Worm (Caenorhabditis elegans) whole organism, L4 larva: ENCODE results near the gene algn-3.

ENCODE experiments used
- D1046.2 ChIP-seq: fragments of 200-800 bp; sonication (Bioruptor generic); IDR thresholded peaks from 2 replicates; pipeline ENCODE4 v1.3.6; 2022; ENCODE audit warnings: missing genetic modification characterization, missing compliant biosample characterization
- F26F4.8 ChIP-seq: fragments of 200-800 bp; sonication (Bioruptor generic); conservative IDR thresholded peaks from 2 replicates; pipeline ENCODE4 v1.3.6; 2022; ENCODE audit warnings: missing genetic modification characterization, missing compliant biosample characterization
- F37D6.2 ChIP-seq: sonication (generic microtip); optimal IDR thresholded peaks from 2 replicates; lab custom pipeline; 2016; ENCODE audit warnings: mild to moderate bottlenecking, missing genetic modification characterization, missing compliant biosample characterization
- Y105C5A.15 ChIP-seq: fragments of 200-800 bp; sonication (Bioruptor generic); IDR thresholded peaks from 2 replicates; pipeline ENCODE4 v1.3.6; 2022; ENCODE audit warnings: missing genetic modification characterization, missing compliant biosample characterization
- ZK337.2 ChIP-seq: fragments of 200-800 bp; sonication (Bioruptor generic); IDR thresholded peaks from 2 replicates; pipeline ENCODE4 v1.3.6; 2022; ENCODE audit warnings: missing genetic modification reagents, missing genetic modification characterization, missing compliant biosample characterization
- aha-1 ChIP-seq: fragments of 150-350 bp; peaks from one replicate; lab custom pipeline; 2014; ENCODE audit warnings: missing biosample characterization, missing genetic modification characterization
- attf-4 ChIP-seq: sonication (generic microtip); optimal IDR thresholded peaks from 3 replicates; lab custom pipeline; 2017; ENCODE audit warnings: missing biosample characterization, missing genetic modification characterization
- ceh-44 ChIP-seq: fragments of 200-800 bp; sonication (Bioruptor generic); IDR thresholded peaks from 2 replicates; pipeline ENCODE4 v1.3.6; 2022; ENCODE audit warnings: missing genetic modification reagents, missing genetic modification characterization, missing compliant biosample characterization
- ceh-82 ChIP-seq: sonication (generic microtip); optimal IDR thresholded peaks from 2 replicates; lab custom pipeline; 2017; ENCODE audit warnings: missing biosample characterization, missing genetic modification characterization
- cey-2 ChIP-seq: sonication (generic microtip); optimal IDR thresholded peaks from 3 replicates; lab custom pipeline; 2017; ENCODE audit warnings: missing genetic modification characterization, mild to moderate bottlenecking, missing compliant biosample characterization, antibody characterized with exemption, borderline replicate concordance; ENCODE audit not compliant: insufficient read depth
- ctbp-1 ChIP-seq: fragments of 200-800 bp; sonication (Bioruptor generic); IDR thresholded peaks from 2 replicates; pipeline ENCODE4 v1.3.6; 2022; ENCODE audit warnings: missing genetic modification reagents, missing genetic modification characterization, missing compliant biosample characterization
- daf-19 ChIP-seq: fragments of 200-800 bp; sonication (Bioruptor generic); conservative IDR thresholded peaks from 2 replicates; pipeline ENCODE4 v1.3.6; 2022; ENCODE audit warnings: missing genetic modification characterization, missing compliant biosample characterization
- dmd-6 ChIP-seq: fragments of 200-800 bp; sonication (Bioruptor generic); IDR thresholded peaks from 2 replicates; pipeline ENCODE4 v1.3.6; 2022; ENCODE audit warnings: missing genetic modification reagents, missing genetic modification characterization, missing compliant biosample characterization
- dmd-9 ChIP-seq: fragments of 200-800 bp; sonication (Bioruptor generic); IDR thresholded peaks from 2 replicates; pipeline ENCODE4 v1.3.6; 2022; ENCODE audit warnings: missing genetic modification reagents, missing genetic modification characterization, missing compliant biosample characterization
- dpl-1 ChIP-seq: fragments of 150-350 bp; optimal IDR thresholded peaks from 2 replicates; lab custom pipeline; 2014; ENCODE audit warnings: missing biosample characterization, missing genetic modification reagents, missing genetic modification characterization
- dve-1 ChIP-seq: sonication (generic microtip); optimal IDR thresholded peaks from 2 replicates; lab custom pipeline; 2017; ENCODE audit warnings: antibody characterized with exemption, mild to moderate bottlenecking, missing genetic modification characterization, missing compliant biosample characterization; ENCODE audit not compliant: insufficient read depth
- egl-27 ChIP-seq: sonication (generic microtip); optimal IDR thresholded peaks from 3 replicates; lab custom pipeline; 2017; ENCODE audit warnings: missing biosample characterization, missing genetic modification reagents, missing genetic modification characterization
- egl-43 ChIP-seq: fragments of 200-800 bp; sonication (Bioruptor generic); IDR thresholded peaks from 2 replicates; pipeline ENCODE4 v1.3.6; 2022; ENCODE audit warnings: missing genetic modification reagents, missing genetic modification characterization, missing compliant biosample characterization
- hmg-1.1 ChIP-seq: fragments of 200-800 bp; sonication (Bioruptor generic); IDR thresholded peaks from 2 replicates; pipeline ENCODE4 v1.3.6; 2022; ENCODE audit warnings: missing genetic modification reagents, missing genetic modification characterization, missing compliant biosample characterization
- lin-15B ChIP-seq: fragments of 150-350 bp; sonication (generic microtip); optimal IDR thresholded peaks from 3 replicates; lab custom pipeline; 2014; ENCODE audit warnings: missing biosample characterization, missing genetic modification characterization
- madf-5 ChIP-seq, 2 experiments: fragments of 200-800 bp; sonication (Bioruptor generic); IDR thresholded peaks; 2 replicates each; pipeline ENCODE4 v1.3.6; 2022; ENCODE audit warnings: missing compliant biosample characterization in 2 of 2, missing genetic modification characterization in 2 of 2
- mdl-1 ChIP-seq, 2 experiments: fragments of 150-350 bp in 1 of 2; sonication (generic microtip) in 1 of 2; optimal IDR thresholded peaks; 2 replicates each; lab custom pipeline; 2014 to 2017; ENCODE audit warnings: missing biosample characterization in 2 of 2, missing genetic modification characterization in 2 of 2
- mdt-29 ChIP-seq: fragments of 200-800 bp; sonication (Bioruptor generic); IDR thresholded peaks from 2 replicates; pipeline ENCODE4 v1.3.6; 2022; ENCODE audit warnings: missing genetic modification reagents, missing genetic modification characterization, missing compliant biosample characterization
- mes-2 ChIP-seq: sonication (generic microtip); optimal IDR thresholded peaks from 2 replicates; lab custom pipeline; 2016; ENCODE audit warnings: missing genotype, mild to moderate bottlenecking, missing genetic modification characterization, missing compliant biosample characterization; ENCODE audit not compliant: poor library complexity, severe bottlenecking
- mxl-3 ChIP-seq: fragments of 200-800 bp; sonication (Bioruptor generic); optimal IDR thresholded peaks from 2 replicates; lab custom pipeline; 2018; ENCODE audit warnings: mild to moderate bottlenecking, missing genetic modification characterization, missing compliant biosample characterization
- nhr-11 ChIP-seq: fragments of 150-350 bp; optimal IDR thresholded peaks from 2 replicates; lab custom pipeline; 2014; ENCODE audit warnings: missing biosample characterization, missing genetic modification characterization
- nhr-111 ChIP-seq: fragments of 200-800 bp; sonication (Bioruptor generic); optimal IDR thresholded peaks from 2 replicates; lab custom pipeline; 2018; ENCODE audit warnings: mild to moderate bottlenecking, missing genetic modification characterization, missing compliant biosample characterization
- nhr-41 ChIP-seq: fragments of 200-800 bp; sonication (Bioruptor generic); IDR thresholded peaks from 2 replicates; pipeline ENCODE4 v1.3.6; 2022; ENCODE audit warnings: missing genetic modification reagents, missing genetic modification characterization, missing compliant biosample characterization
- pha-4 ChIP-seq, 2 experiments: fragments of 150-350 bp in 1 of 2; fragments of 200-800 bp in 1 of 2; sonication (Bioruptor generic) in 1 of 2; IDR thresholded peaks in 1 of 2; optimal IDR thresholded peaks in 1 of 2; 2 replicates each; pipeline versions ENCODE4 v1.3.6 to Lab custom; 2014 to 2022; ENCODE audit warnings: missing genetic modification characterization in 2 of 2, missing genetic modification reagents in 2 of 2, missing biosample characterization in 1 of 2, missing compliant biosample characterization in 1 of 2
- set-16 ChIP-seq: fragments of 200-800 bp; sonication (Bioruptor generic); IDR thresholded peaks from 2 replicates; pipeline ENCODE4 v1.3.6; 2022; ENCODE audit warnings: missing genetic modification reagents, missing genetic modification characterization, missing compliant biosample characterization
- spr-3 ChIP-seq: fragments of 200-800 bp; sonication (Bioruptor generic); optimal IDR thresholded peaks from 2 replicates; lab custom pipeline; 2018; ENCODE audit warnings: mild to moderate bottlenecking, missing genetic modification characterization, missing compliant biosample characterization
- tag-97 ChIP-seq: fragments of 200-800 bp; sonication (Bioruptor generic); IDR thresholded peaks from 2 replicates; pipeline ENCODE4 v1.3.6; 2022; ENCODE audit warnings: missing genetic modification characterization, missing compliant biosample characterization
- unc-130 ChIP-seq: sonication (generic microtip); optimal IDR thresholded peaks from 2 replicates; lab custom pipeline; 2016; ENCODE audit warnings: missing genetic modification reagents, missing genetic modification characterization, missing compliant biosample characterization
- unc-39 ChIP-seq: sonication (generic microtip); optimal IDR thresholded peaks from 2 replicates; lab custom pipeline; 2017; ENCODE audit warnings: missing biosample characterization, missing genetic modification characterization
- unc-62 ChIP-seq, 3 experiments: fragments of 150-350 bp in 1 of 3; sonication (generic microtip); optimal IDR thresholded peaks in 2 of 3; peaks in 1 of 3; 1 replicate in 1 of 3; 2 replicates in 2 of 3; lab custom pipeline; 2014 to 2017; ENCODE audit warnings: missing biosample characterization in 3 of 3, missing genetic modification characterization in 3 of 3, missing genetic modification reagents in 3 of 3, missing genotype in 1 of 3
- zag-1 ChIP-seq: fragments of 150-350 bp; optimal IDR thresholded peaks from 2 replicates; lab custom pipeline; 2014; ENCODE audit warnings: missing biosample characterization, missing genetic modification characterization
- zfp-3 ChIP-seq: fragments of 200-800 bp; sonication (Bioruptor generic); conservative IDR thresholded peaks from 2 replicates; pipeline ENCODE4 v1.3.6; 2022; ENCODE audit warnings: missing genetic modification reagents, missing genetic modification characterization, missing compliant biosample characterization
- ztf-11 ChIP-seq: fragments of 150-350 bp; optimal IDR thresholded peaks from 2 replicates; lab custom pipeline; 2014; ENCODE audit warnings: missing biosample characterization, missing genetic modification characterization
- ztf-7 ChIP-seq: fragments of 150-350 bp; optimal IDR thresholded peaks from 2 replicates; lab custom pipeline; 2014; ENCODE audit warnings: missing biosample characterization, missing genetic modification characterization

The algn-3 gene

ce11 chrII:14095875-14096274 is 36.8 kb downstream of the algn-3 start (continued):
- no peak for TF ChIP-seq unc-39
- no peak for TF ChIP-seq madf-5 (GFP tag; IDR thresholded peaks at IDR 0.05; lab: Robert Waterston, UW)
- no peak for TF ChIP-seq unc-62 (GFP tag; optimal IDR thresholded peaks at IDR 0.05 in 1 of 2; lab: Kevin White, UChicago)
- no peak for TF ChIP-seq unc-62 (tag; optimal IDR thresholded peaks at IDR 0.05; lab: Kevin White, UChicago)
- peak; percentile 82 for TF ChIP-seq set-16
- TF ChIP-seq D1046.2 (GFP tag; lab: Robert Waterston, UW): no peak
- TF ChIP-seq spr-3 (GFP tag; lab: Kevin White, UChicago): no peak
- TF ChIP-seq unc-130 (GFP tag; lab: Kevin White, UChicago): no peak
- TF ChIP-seq ctbp-1: no peak
- no peak for TF ChIP-seq F37D6.2 (tag; lab: Kevin White, UChicago)
- TF ChIP-seq nhr-41 (GFP tag; lab: Robert Waterston, UW): no peak
- TF ChIP-seq aha-1 (tag; lab: Kevin White, UChicago): peak; percentile 31
- no peak for TF ChIP-seq ceh-44 (GFP tag; lab: Robert Waterston, UW)
- TF ChIP-seq dmd-9: 0 out of 2 replicates have a peak, but pooled peaks have one; percentile 17
- no peak for TF ChIP-seq mxl-3
- TF ChIP-seq attf-4 (tag; lab: Kevin White, UChicago): no peak
- TF ChIP-seq egl-43: 0 out of 2 replicates have a peak, but pooled peaks have one; percentile 36
- no peak for TF ChIP-seq daf-19
- TF ChIP-seq ceh-82 (tag; lab: Kevin White, UChicago): no peak
- no peak for TF ChIP-seq cey-2
- no peak for TF ChIP-seq nhr-111
- no peak for TF ChIP-seq zag-1 (tag; lab: Kevin White, UChicago)
- no peak for TF ChIP-seq dmd-6 (GFP tag; lab: Robert Waterston, UW)
- no peak for TF ChIP-seq tag-97 (GFP tag; lab: Robert Waterston, UW)
- no peak for TF ChIP-seq mes-2
- peak; percentile 31; the same call in 1 of the 2 replicates for TF ChIP-seq pha-4 (GFP tag; IDR thresholded peaks at IDR 0.05; lab: Robert Waterston, UW)
- no peak for TF ChIP-seq pha-4 (tag; optimal IDR thresholded peaks at IDR 0.05; lab: Kevin White, UChicago)
- TF ChIP-seq zfp-3 (GFP tag; lab: Robert Waterston, UW): no peak
- no peak for TF ChIP-seq Y105C5A.15 (GFP tag; lab: Robert Waterston, UW)
- TF ChIP-seq ztf-11 (tag; lab: Kevin White, UChicago): no peak
- no peak for TF ChIP-seq ZK337.2
- TF ChIP-seq ztf-7 (tag; lab: Kevin White, UChicago): no peak
- TF ChIP-seq hmg-1.1: 0 out of 2 replicates have a peak, but pooled peaks have one; percentile 5
- no peak for TF ChIP-seq egl-27 (tag; lab: Kevin White, UChicago)
- no peak for TF ChIP-seq mdt-29 (GFP tag; lab: Robert Waterston, UW)
- TF ChIP-seq lin-15B (tag; lab: Kevin White, UChicago): no peak
- no peak for TF ChIP-seq nhr-11 (tag; lab: Kevin White, UChicago)
- no peak for TF ChIP-seq dpl-1 (GFP tag; lab: Kevin White, UChicago)

ce11 chrII:14094590-14094989 is 38.0 kb downstream of the algn-3 start, which contains the start of gene col-87:
Gene col-87, minus strand, starts transcription at chrII:14094690.
- TF ChIP-seq F26F4.8 (GFP tag; lab: Robert Waterston, UW) (0 out of 2 replicates have a peak, but pooled peaks have one; percentile 51), mdl-1 (tag; optimal IDR thresholded peaks at IDR 0.05; lab: Kevin White, UChicago) (no peak)
- TF ChIP-seq, all 104 proteins: peak for 1

ce11 chrII:14091182-14091581 is 41.5 kb downstream of the algn-3 start:
- TF ChIP-seq dve-1 (tag; lab: Kevin White, UChicago) (no peak), egl-43 (0 out of 2 replicates have a peak, but pooled peaks have one; percentile 25), cey-2 (no peak), mes-2 (no peak), set-16 (peak; percentile 96)
